Worm (Caenorhabditis elegans): Measurements from ENCODE around the gene grl-26.

Gene grl-26

DNA sequence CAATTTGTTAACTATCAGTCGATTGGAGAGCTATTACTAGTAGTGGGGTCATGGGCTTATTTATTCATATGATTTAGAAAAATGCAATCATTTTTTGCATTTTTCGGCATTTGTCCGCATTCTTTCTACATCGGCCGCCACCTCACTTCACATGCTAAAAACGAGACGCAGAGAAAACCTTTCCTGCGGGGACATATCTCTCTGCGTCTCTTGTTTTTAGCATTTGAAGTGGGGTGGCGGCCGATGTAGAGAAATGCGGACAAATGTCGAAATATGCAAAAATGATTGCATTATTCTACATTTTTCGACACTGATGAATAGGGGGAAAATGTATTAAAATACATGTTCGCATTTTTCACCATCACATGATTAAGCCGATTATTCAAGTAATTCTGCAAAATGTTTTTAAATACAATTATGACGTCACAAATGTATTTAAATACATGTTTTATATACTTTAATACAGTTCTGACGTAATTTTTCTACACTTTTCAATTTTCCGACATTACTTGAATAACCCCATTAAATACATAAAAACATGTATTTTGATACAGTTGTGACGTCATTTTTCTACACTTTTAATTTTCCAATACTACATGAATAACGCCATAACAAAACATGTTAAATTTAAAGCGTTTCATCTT lies 49.7 kb upstream of the grl-26 start:
- TF ChIP-seq C34F6.9 (tag; optimal IDR thresholded peaks at IDR 0.05) (peak; percentile 11), crh-2 (tag; optimal IDR thresholded peaks at IDR 0.05) (no peak), elt-1 (tag; optimal IDR thresholded peaks at IDR 0.05) (no peak), unc-62 (GFP tag; optimal IDR thresholded peaks at IDR 0.05) (no peak), F13H6.1 (tag; optimal IDR thresholded peaks at IDR 0.05) (no peak), nhr-12 (tag; optimal IDR thresholded peaks at IDR 0.05) (no peak), aly-2 (tag; optimal IDR thresholded peaks at IDR 0.05) (no peak), fos-1 (tag; optimal IDR thresholded peaks at IDR 0.05) (no peak), unc-55 (GFP tag; optimal IDR thresholded peaks at IDR 0.05) (peak; percentile 74), ZK546.5 (tag; optimal IDR thresholded peaks at IDR 0.05) (no peak), alr-1 (tag; optimal IDR thresholded peaks at IDR 0.05) (no peak), nhr-11 (tag; optimal IDR thresholded peaks at IDR 0.05) (no peak), dmd-4 (tag; optimal IDR thresholded peaks at IDR 0.05) (no peak), nhr-21 (tag; optimal IDR thresholded peaks at IDR 0.05) (no peak)

DNA sequence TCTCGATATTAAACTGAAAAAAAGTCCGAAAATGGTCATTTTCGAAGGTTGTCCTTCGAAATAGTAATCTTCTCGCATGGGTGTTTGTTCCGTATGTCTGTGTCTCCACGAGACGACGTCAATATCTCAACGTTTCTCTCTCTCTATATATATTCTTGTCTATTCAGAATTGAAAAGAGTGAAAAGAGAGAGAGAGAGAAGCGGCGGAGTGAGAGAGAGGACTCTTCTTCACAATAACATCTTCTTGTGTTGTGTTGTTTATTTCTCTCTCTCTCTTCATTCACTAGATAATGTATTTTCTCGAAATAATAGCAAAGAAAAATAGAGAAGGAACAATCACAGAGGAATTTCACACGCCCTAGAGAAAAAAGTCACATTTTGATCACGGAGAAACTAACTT lies 43.8 kb upstream of the grl-26 start:
- TF ChIP-seq crh-2 (tag; optimal IDR thresholded peaks at IDR 0.05) (peak; percentile 74), lin-39 (tag; optimal IDR thresholded peaks at IDR 0.05) (no peak), mbf-1 (tag; optimal IDR thresholded peaks at IDR 0.05) (no peak), unc-55 (GFP tag; optimal IDR thresholded peaks at IDR 0.05) (peak; percentile 77), nhr-6 (tag; optimal IDR thresholded peaks at IDR 0.05) (peak; percentile 1), ZK546.5 (tag; optimal IDR thresholded peaks at IDR 0.05) (no peak), blmp-1 (tag; optimal IDR thresholded peaks at IDR 0.05; ENCODE audit: insufficient read depth) (peak; percentile 57), C34F6.9 (tag; optimal IDR thresholded peaks at IDR 0.05) (peak; percentile 76), nhr-10 (tag; optimal IDR thresholded peaks at IDR 0.05) (no peak), fos-1 (tag; optimal IDR thresholded peaks at IDR 0.05) (peak; percentile 11), gmeb-1 (tag; optimal IDR thresholded peaks at IDR 0.05) (no peak), nhr-77 (tag; optimal IDR thresholded peaks at IDR 0.05) (no peak), sem-4 (tag; optimal IDR thresholded peaks at IDR 0.05) (no peak), ceh-16 (tag; optimal IDR thresholded peaks at IDR 0.05) (no peak), nhr-25 (tag; optimal IDR thresholded peaks at IDR 0.05) (peak; percentile 63), snpc-4 (tag; optimal IDR thresholded peaks at IDR 0.05) (no peak), mdl-1 (tag; optimal IDR thresholded peaks at IDR 0.05) (no peak), sma-9 (GFP tag; optimal IDR thresholded peaks at IDR 0.05) (peak; percentile 42), sma-9 (tag; optimal IDR thresholded peaks at IDR 0.05) (no peak), egl-27 (tag; optimal IDR thresholded peaks at IDR 0.05) (no peak), dmd-4 (tag; optimal IDR thresholded peaks at IDR 0.05) (no peak), nhr-129 (tag; optimal IDR thresholded peaks at IDR 0.05) (peak; percentile 67), nhr-23 (tag; optimal IDR thresholded peaks at IDR 0.05) (no peak), lsy-2 (tag; optimal IDR thresholded peaks at IDR 0.05) (peak in 1 of 2 experiments; percentile 59), F13H6.1 (tag; optimal IDR thresholded peaks at IDR 0.05) (peak; percentile 7)

DNA sequence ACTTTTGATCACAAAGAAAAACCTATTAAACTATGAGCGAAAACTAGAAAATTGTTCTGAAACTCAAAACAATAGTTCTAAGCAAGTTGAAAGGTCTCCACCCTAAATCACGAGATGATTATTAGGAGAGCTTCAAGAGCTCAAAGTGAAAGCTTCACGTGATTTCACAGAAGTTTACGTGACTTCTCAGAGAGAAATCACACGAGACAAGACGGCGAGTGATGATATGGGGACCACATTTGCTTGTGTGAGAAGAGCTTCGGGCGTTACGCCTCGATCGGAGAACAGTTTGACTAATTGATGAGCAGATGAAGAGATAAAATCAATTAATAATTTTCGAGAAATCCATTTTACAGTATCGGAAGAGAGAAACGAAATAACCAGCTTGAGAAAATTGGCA lies 42.4 kb upstream of the grl-26 start:
- TF ChIP-seq nhr-129 (tag; optimal IDR thresholded peaks at IDR 0.05) (peak; percentile 37), C34F6.9 (tag; optimal IDR thresholded peaks at IDR 0.05) (peak; percentile 28), sma-9 (GFP tag; optimal IDR thresholded peaks at IDR 0.05) (no peak), sma-9 (tag; optimal IDR thresholded peaks at IDR 0.05) (no peak), gmeb-1 (tag; optimal IDR thresholded peaks at IDR 0.05) (no peak)

DNA sequence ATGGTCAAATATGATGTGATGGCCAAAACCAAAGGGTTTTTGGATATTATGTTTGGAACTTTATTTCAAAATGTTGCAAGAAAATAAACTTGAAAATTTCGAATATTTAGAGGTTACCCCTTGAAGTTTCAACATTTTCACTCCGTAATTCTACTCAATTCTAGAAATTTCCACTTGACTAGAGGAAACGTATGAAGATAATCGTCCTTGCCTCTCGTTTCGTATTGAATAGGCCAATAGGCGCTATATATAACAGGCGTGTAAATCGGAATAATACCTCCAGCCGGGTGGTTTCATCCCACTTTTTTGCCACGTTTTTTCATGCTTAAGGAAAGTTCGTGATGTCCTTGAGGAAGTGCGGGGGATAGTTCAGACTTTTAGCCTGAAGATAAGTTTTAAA lies 20.7 kb upstream of the grl-26 start:
- TF ChIP-seq nhr-129 (tag; optimal IDR thresholded peaks at IDR 0.05) = no peak
- TF ChIP-seq ztf-1 (GFP tag; conservative IDR thresholded peaks at IDR 0.05) = no peak
- TF ChIP-seq sma-9 (GFP tag; optimal IDR thresholded peaks at IDR 0.05) = no peak
- no peak for TF ChIP-seq sma-9 (tag; optimal IDR thresholded peaks at IDR 0.05)
- TF ChIP-seq fos-1 (tag; optimal IDR thresholded peaks at IDR 0.05) = no peak
- no peak for TF ChIP-seq ceh-16 (tag; optimal IDR thresholded peaks at IDR 0.05)
- TF ChIP-seq nhr-10 (tag; optimal IDR thresholded peaks at IDR 0.05) = no peak
- TF ChIP-seq nhr-77 (tag; optimal IDR thresholded peaks at IDR 0.05) = no peak
- no peak for TF ChIP-seq mdl-1 (tag; optimal IDR thresholded peaks at IDR 0.05)

DNA sequence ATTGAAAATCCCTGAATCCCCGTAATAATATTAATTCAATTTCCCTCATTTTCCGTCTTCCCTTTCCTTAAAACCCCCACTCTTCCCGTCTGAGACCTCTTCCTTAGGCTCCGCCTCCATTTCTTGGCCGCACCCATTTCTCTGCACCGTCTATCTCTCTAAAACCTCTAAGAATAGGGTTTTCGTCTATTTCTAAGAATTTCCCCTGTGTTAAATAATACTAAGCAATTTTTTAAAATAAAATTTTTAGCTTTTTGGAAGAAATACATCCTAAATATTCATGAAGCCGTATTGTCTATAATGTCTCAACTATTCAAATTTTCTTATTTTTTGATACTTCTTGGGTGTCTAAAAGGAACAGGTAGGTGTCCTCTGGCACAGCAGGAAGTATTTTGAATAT lies 16.9 kb upstream of the grl-26 start, which contains the start of gene cdh-8:
TSS of gene cdh-8 (plus strand) at position 301 of the 400 bp plus-strand sequence.
- TF ChIP-seq crh-2 (tag; optimal IDR thresholded peaks at IDR 0.05) = no peak
- TF ChIP-seq alr-1 (tag; optimal IDR thresholded peaks at IDR 0.05) = no peak
- no peak for TF ChIP-seq unc-39 (tag; optimal IDR thresholded peaks at IDR 0.05)
- no peak for TF ChIP-seq nhr-21 (tag; optimal IDR thresholded peaks at IDR 0.05)
- no peak for TF ChIP-seq dmd-4 (tag; optimal IDR thresholded peaks at IDR 0.05)
- TF ChIP-seq mdl-1 (tag; optimal IDR thresholded peaks at IDR 0.05) = no peak
- no peak for TF ChIP-seq nhr-237 (tag; optimal IDR thresholded peaks at IDR 0.05)
- no peak for TF ChIP-seq sem-4 (tag; optimal IDR thresholded peaks at IDR 0.05)
- no peak for TF ChIP-seq nhr-77 (tag; optimal IDR thresholded peaks at IDR 0.05)
- TF ChIP-seq snpc-4 (tag; optimal IDR thresholded peaks at IDR 0.05) = no peak
- no peak for TF ChIP-seq lin-11 (tag; optimal IDR thresholded peaks at IDR 0.05)
- TF ChIP-seq ceh-82 (tag; optimal IDR thresholded peaks at IDR 0.05) = no peak
- TF ChIP-seq elt-3 (tag; optimal IDR thresholded peaks at IDR 0.05) = no peak
- no peak for TF ChIP-seq lin-13 (GFP tag; optimal IDR thresholded peaks at IDR 0.05)
- no peak for TF ChIP-seq nhr-11 (tag; optimal IDR thresholded peaks at IDR 0.05)
- no peak for TF ChIP-seq lsy-2 (tag; optimal IDR thresholded peaks at IDR 0.05)

Measured in whole organism, L2 larva.